Fruit fly (Drosophila melanogaster) whole organism, wandering third instar larva: ENCODE measurements around the gene CG3558.

ENCODE experiments used
- Abd-B ChIP-seq: fragments of >200 bp; optimal IDR thresholded peaks from 2 replicates; lab custom pipeline; 2017; ENCODE audit warnings: missing biosample characterization, missing genetic modification characterization
- CG32264 ChIP-seq: fragments of 200-800 bp; sonication (Bioruptor generic); optimal IDR thresholded peaks from 2 replicates; lab custom pipeline; 2016; ENCODE audit warnings: missing biosample characterization, missing genetic modification characterization
- CG9705 ChIP-seq: fragments of 200-800 bp; sonication (Bioruptor generic); optimal IDR thresholded peaks from 2 replicates; lab custom pipeline; 2018; ENCODE audit warnings: missing biosample characterization, mild to moderate bottlenecking, missing genetic modification characterization
- CrebA ChIP-seq: fragments of 200-800 bp; sonication (Bioruptor generic); optimal IDR thresholded peaks from 2 replicates; lab custom pipeline; 2016; ENCODE audit warnings: missing biosample characterization, mild to moderate bottlenecking, missing genetic modification characterization, borderline replicate concordance
- Dif ChIP-seq: fragments of 200-275, 200-300 bp; sonication (Bioruptor generic); optimal IDR thresholded peaks from 2 replicates; lab custom pipeline; 2018; ENCODE audit warnings: missing biosample characterization, missing genetic modification characterization; ENCODE audit not compliant: partially characterized antibody
- GATAd ChIP-seq: sonication (Bioruptor generic); optimal IDR thresholded peaks from 2 replicates; lab custom pipeline; 2016; ENCODE audit warnings: missing biosample characterization, missing genetic modification characterization
- HLH106 ChIP-seq: fragments of 200-800 bp; optimal IDR thresholded peaks from 3 replicates; lab custom pipeline; 2019; ENCODE audit warnings: missing biosample characterization, mild to moderate bottlenecking, missing genetic modification characterization, moderate library complexity
- Hr78 ChIP-seq: fragments of >200 bp; optimal IDR thresholded peaks from 2 replicates; lab custom pipeline; 2017; ENCODE audit warnings: missing biosample characterization, missing genetic modification characterization
- Hr83 ChIP-seq: fragments of 200-300 bp; sonication (Bioruptor generic); optimal IDR thresholded peaks from 2 replicates; lab custom pipeline; 2016; ENCODE audit warnings: missing biosample characterization, mild to moderate bottlenecking, missing genetic modification characterization, moderate library complexity; ENCODE audit not compliant: poor library complexity, severe bottlenecking
- Jra ChIP-seq: sonication (Bioruptor generic); optimal IDR thresholded peaks from 2 replicates; lab custom pipeline; 2016; ENCODE audit warnings: missing biosample characterization, missing genetic modification characterization
- Myc ChIP-seq: fragments of >200 bp; optimal IDR thresholded peaks from 2 replicates; lab custom pipeline; 2017
- N ChIP-seq: fragments of >200 bp; optimal IDR thresholded peaks from 2 replicates; lab custom pipeline; 2018; ENCODE audit warnings: missing biosample characterization, missing external identifiers, missing genetic modification characterization
- OdsH ChIP-seq: fragments of 200-800 bp; sonication (Bioruptor generic); optimal IDR thresholded peaks from 2 replicates; lab custom pipeline; 2016; ENCODE audit warnings: missing biosample characterization, mild to moderate bottlenecking, missing genetic modification characterization
- Rel ChIP-seq, 2 experiments: fragments of 200-800 bp; sonication (Bioruptor generic) in 1 of 2; optimal IDR thresholded peaks; 2 replicates in 1 of 2; 3 replicates in 1 of 2; lab custom pipeline; 2016 to 2019; ENCODE audit warnings: mild to moderate bottlenecking in 2 of 2, missing biosample characterization in 2 of 2, missing genetic modification characterization in 2 of 2, moderate library complexity in 1 of 2
- Sp1 ChIP-seq: fragments of 200-800 bp; sonication (Bioruptor generic); optimal IDR thresholded peaks from 3 replicates; lab custom pipeline; 2019; ENCODE audit warnings: missing biosample characterization, mild to moderate bottlenecking, missing genetic modification characterization, moderate library complexity
- Vsx2 ChIP-seq: fragments of 200-300, 225-300 bp; sonication (Bioruptor generic); optimal IDR thresholded peaks from 2 replicates; lab custom pipeline; 2018; ENCODE audit warnings: missing biosample characterization, missing genetic modification characterization; ENCODE audit not compliant: partially characterized antibody
- br ChIP-seq: fragments of 200-800 bp; sonication (Bioruptor generic); optimal IDR thresholded peaks from 2 replicates; lab custom pipeline; 2016; ENCODE audit warnings: missing biosample characterization, missing genetic modification characterization
- brk ChIP-seq: fragments of 200-800 bp; sonication (Bioruptor generic); optimal IDR thresholded peaks from 2 replicates; lab custom pipeline; 2016; ENCODE audit warnings: missing biosample characterization, mild to moderate bottlenecking, missing genetic modification characterization
- dmrt93B ChIP-seq: fragments of 200-800 bp; sonication (Bioruptor generic); optimal IDR thresholded peaks from 2 replicates; lab custom pipeline; 2018; ENCODE audit warnings: missing biosample characterization, mild to moderate bottlenecking, missing genetic modification characterization
- dsf ChIP-seq: sonication (Bioruptor generic); optimal IDR thresholded peaks from 2 replicates; lab custom pipeline; 2016; ENCODE audit warnings: missing biosample characterization, missing genetic modification characterization, borderline replicate concordance
- ey ChIP-seq: fragments of 200-800 bp; sonication (Bioruptor generic); optimal IDR thresholded peaks from 2 replicates; lab custom pipeline; 2016; ENCODE audit warnings: missing biosample characterization, missing genetic modification characterization
- foxo ChIP-seq, 2 experiments: fragments of 200-800 bp; sonication (Bioruptor generic); optimal IDR thresholded peaks; 2 replicates in 1 of 2; 3 replicates in 1 of 2; lab custom pipeline; 2016 to 2017; ENCODE audit warnings: missing biosample characterization in 2 of 2, missing genetic modification characterization in 2 of 2
- h ChIP-seq: fragments of 200-800 bp; sonication (Bioruptor generic); optimal IDR thresholded peaks from 3 replicates; lab custom pipeline; 2016; ENCODE audit warnings: missing biosample characterization, mild to moderate bottlenecking, missing genetic modification characterization
- jim ChIP-seq: fragments of 175-275, 200-325 bp; sonication (Bioruptor generic); optimal IDR thresholded peaks from 2 replicates; lab custom pipeline; 2016; ENCODE audit warnings: missing biosample characterization, mild to moderate bottlenecking, missing genetic modification characterization
- psq ChIP-seq: fragments of 200-800 bp; sonication (Bioruptor generic); optimal IDR thresholded peaks from 3 replicates; lab custom pipeline; 2017; ENCODE audit warnings: missing biosample characterization, mild to moderate bottlenecking, missing genetic modification characterization, moderate library complexity
- rgr ChIP-seq: fragments of 200-800 bp; sonication (Bioruptor generic); optimal IDR thresholded peaks from 3 replicates; lab custom pipeline; 2016; ENCODE audit warnings: missing biosample characterization, mild to moderate bottlenecking, missing genetic modification characterization
- sage ChIP-seq: fragments of 200-800 bp; sonication (Bioruptor generic); optimal IDR thresholded peaks from 2 replicates; lab custom pipeline; 2016; ENCODE audit warnings: missing biosample characterization, mild to moderate bottlenecking, missing genetic modification characterization
- sv ChIP-seq: fragments of 200-800 bp; sonication (Bioruptor generic); optimal IDR thresholded peaks from 3 replicates; lab custom pipeline; 2016; ENCODE audit warnings: missing biosample characterization, missing genetic modification characterization
- tai ChIP-seq: sonication (Bioruptor generic); optimal IDR thresholded peaks from 2 replicates; lab custom pipeline; 2016; ENCODE audit warnings: missing biosample characterization, missing genetic modification characterization
- usp ChIP-seq: fragments of >200 bp; optimal IDR thresholded peaks from 2 replicates; lab custom pipeline; 2017; ENCODE audit warnings: missing biosample characterization, missing genetic modification characterization

The CG3558 gene

dm6 chr2L:3012780-3013179, 20.1 kb downstream of the CG3558 start:
- TF ChIP-seq dsf: no peak
- peak; percentile 21 for TF ChIP-seq ey (GFP tag; lab: Kevin White, UChicago)
- TF ChIP-seq br (GFP tag; lab: Kevin White, UChicago): peak; percentile 20
- TF ChIP-seq GATAd (GFP tag; lab: Kevin White, UChicago): no peak
- TF ChIP-seq rgr (GFP tag; lab: Kevin White, UChicago): peak; percentile 41
- no peak for TF ChIP-seq CrebA (GFP tag; lab: Kevin White, UChicago)
- peak; percentile 22 for TF ChIP-seq OdsH (GFP tag; lab: Kevin White, UChicago)
- no peak for TF ChIP-seq Abd-B
- TF ChIP-seq sv (GFP tag; lab: Kevin White, UChicago): peak; percentile 30
- peak; percentile 16 for TF ChIP-seq HLH106 (tag; lab: Kevin White, UChicago)
- TF ChIP-seq h (GFP tag; lab: Kevin White, UChicago): peak; percentile 49
- TF ChIP-seq foxo (GFP tag; optimal IDR thresholded peaks at IDR 0.05; lab: Kevin White, UChicago): peak in 1 of 2 experiments; percentile 40

dm6 chr2L:3018212-3018611, 25.5 kb downstream of the CG3558 start, which contains the start of the genes CG17224 and CG17264:
Gene CG17224, minus strand, starts transcription at chr2L:3018308.
Gene CG17264, plus strand, starts transcription at chr2L:3018508.
- TF ChIP-seq Rel (GFP tag; optimal IDR thresholded peaks at IDR 0.05; lab: Kevin White, UChicago) (no peak), Rel (tag; optimal IDR thresholded peaks at IDR 0.05; lab: Kevin White, UChicago) (peak; percentile 99), Myc (lab: Kevin White, UChicago) (no peak), Dif (peak; percentile 19)
- TF ChIP-seq, all 38 proteins: peak for 2

- peak; percentile 22 for TF ChIP-seq Myc (lab: Kevin White, UChicago)
- no peak for TF ChIP-seq Hr78 (GFP tag; lab: Kevin White, UChicago)
- TF ChIP-seq Vsx2 (GFP tag; lab: Kevin White, UChicago): no peak
- no peak for TF ChIP-seq usp (GFP tag; lab: Kevin White, UChicago)
- TF ChIP-seq CG9705 (GFP tag; lab: Kevin White, UChicago): no peak
- TF ChIP-seq dmrt93B: no peak
- TF ChIP-seq Sp1 (GFP tag; lab: Kevin White, UChicago): no peak
- no peak for TF ChIP-seq Dif
- TF ChIP-seq Rel (GFP tag; optimal IDR thresholded peaks at IDR 0.05; lab: Kevin White, UChicago): no peak
- TF ChIP-seq Rel (tag; optimal IDR thresholded peaks at IDR 0.05; lab: Kevin White, UChicago): peak; percentile 52
Observed at dm6 chr2L:3022986-3023385, 30.3 kb downstream of the CG3558 start, which contains the start of the genes alpha4GT1 and Prp40. Gene alpha4GT1, minus strand, starts transcription at chr2L:3023141. Gene Prp40, plus strand, starts transcription at chr2L:3023226.

- TF ChIP-seq Vsx2 (GFP tag; lab: Kevin White, UChicago) (no peak), Sp1 (GFP tag; lab: Kevin White, UChicago) (no peak), psq (GFP tag; lab: Kevin White, UChicago) (no peak), GATAd (GFP tag; lab: Kevin White, UChicago) (no peak), h (GFP tag; lab: Kevin White, UChicago) (no peak), Hr78 (GFP tag; lab: Kevin White, UChicago) (no peak), CG32264 (no peak), Dif (no peak), Jra (GFP tag; lab: Kevin White, UChicago) (no peak), ey (GFP tag; lab: Kevin White, UChicago) (no peak), foxo (GFP tag; optimal IDR thresholded peaks at IDR 0.05; lab: Kevin White, UChicago) (no peak), sage (GFP tag; lab: Kevin White, UChicago) (no peak), CG9705 (GFP tag; lab: Kevin White, UChicago) (no peak), CrebA (GFP tag; lab: Kevin White, UChicago) (no peak), usp (GFP tag; lab: Kevin White, UChicago) (no peak), N (GFP tag; lab: Kevin White, UChicago) (no peak), brk (GFP tag; lab: Kevin White, UChicago) (no peak), HLH106 (tag; lab: Kevin White, UChicago) (no peak), Rel (GFP tag; optimal IDR thresholded peaks at IDR 0.05; lab: Kevin White, UChicago) (no peak), Rel (tag; optimal IDR thresholded peaks at IDR 0.05; lab: Kevin White, UChicago) (peak; percentile 21), Myc (lab: Kevin White, UChicago) (peak; percentile 35), Hr83 (peak; percentile 49), jim (no peak), sv (GFP tag; lab: Kevin White, UChicago) (no peak), rgr (GFP tag; lab: Kevin White, UChicago) (no peak), OdsH (GFP tag; lab: Kevin White, UChicago) (no peak), tai (no peak)
Observed at dm6 chr2L:3029012-3029411, 36.3 kb downstream of the CG3558 start, which contains the start of the genes Sf3b2 and CG17219. Gene Sf3b2, minus strand, starts transcription at chr2L:3029168. Gene CG17219, plus strand, starts transcription at chr2L:3029253.
